Worm (Caenorhabditis elegans): Measurements from ENCODE around the gene R08C7.12.

R08C7.12 gene

ce11 chrIV:4484555-4484954, 35.0 kb downstream of the R08C7.12 start:
- TF ChIP-seq dve-1 (tag; optimal IDR thresholded peaks at IDR 0.05; ENCODE audit: insufficient read depth) = peak; percentile 45
- TF ChIP-seq lim-7 (GFP tag; IDR thresholded peaks at IDR 0.05) = no peak
- no peak for TF ChIP-seq nhr-6 (tag; optimal IDR thresholded peaks at IDR 0.05)
- TF ChIP-seq dmd-6 (GFP tag; IDR thresholded peaks at IDR 0.05) = peak; percentile 68
- TF ChIP-seq hlh-30 (tag; optimal IDR thresholded peaks at IDR 0.05; ENCODE audit: insufficient read depth) = peak; percentile 42
- TF ChIP-seq unc-39 (tag; optimal IDR thresholded peaks at IDR 0.05) = no peak
- no peak for TF ChIP-seq ceh-62 (tag; optimal IDR thresholded peaks at IDR 0.05)
- TF ChIP-seq pqm-1 (tag; optimal IDR thresholded peaks at IDR 0.05) = peak; percentile 70
- no peak for TF ChIP-seq nhr-42 (GFP tag; IDR thresholded peaks at IDR 0.05)
- TF ChIP-seq nhr-41 (GFP tag; IDR thresholded peaks at IDR 0.05) = no peak
- TF ChIP-seq tra-1 (GFP tag; IDR thresholded peaks at IDR 0.05) = no peak
- no peak for TF ChIP-seq daf-12 (tag; optimal IDR thresholded peaks at IDR 0.05)
- TF ChIP-seq ZK337.2 (GFP tag; IDR thresholded peaks at IDR 0.05) = no peak
- no peak for TF ChIP-seq snpc-4 (tag; optimal IDR thresholded peaks at IDR 0.05)
- TF ChIP-seq F44E2.7 (GFP tag; IDR thresholded peaks at IDR 0.05) = no peak
- no peak for TF ChIP-seq lin-29 (GFP tag; IDR thresholded peaks at IDR 0.05)
- TF ChIP-seq hmg-1.1 (GFP tag; IDR thresholded peaks at IDR 0.05) = no peak
- TF ChIP-seq unc-62 (GFP tag; optimal IDR thresholded peaks at IDR 0.05 in 1 of 2) = no peak
- no peak for TF ChIP-seq unc-62 (tag; optimal IDR thresholded peaks at IDR 0.05)
- no peak for TF ChIP-seq php-3 (GFP tag; IDR thresholded peaks at IDR 0.05)

DNA sequence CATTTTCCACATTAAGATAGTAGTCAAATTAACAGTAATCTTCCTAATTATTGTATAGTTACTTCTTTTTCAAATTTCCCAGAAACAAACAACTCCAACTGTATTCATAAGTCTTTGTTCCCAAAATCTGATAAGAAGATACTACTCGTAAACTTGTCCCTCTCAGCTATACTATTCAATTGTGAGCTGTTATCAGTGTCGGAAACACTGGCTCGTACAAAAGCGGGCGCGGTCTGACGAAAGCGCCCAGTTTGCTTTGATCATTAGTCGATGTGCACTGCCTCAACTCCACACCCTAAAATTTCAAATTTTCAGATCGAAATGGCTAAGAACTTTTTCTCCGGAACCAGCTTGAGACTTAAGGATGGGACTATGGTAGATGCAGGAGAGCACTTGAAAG, 37.2 kb downstream of the R08C7.12 start, which contains the start of gene trx-3:
trx-3 (plus strand) TSS at position 291 of the 400 bp plus-strand sequence.
- TF ChIP-seq unc-62 (GFP tag; optimal IDR thresholded peaks at IDR 0.05 in 1 of 2) (peak in 1 of 2 experiments; percentile 91), unc-62 (tag; optimal IDR thresholded peaks at IDR 0.05) (no peak), madf-9 (GFP tag; conservative IDR thresholded peaks at IDR 0.05) (no peak), hlh-11 (tag; optimal IDR thresholded peaks at IDR 0.05) (peak; percentile 71), ZK337.2 (GFP tag; IDR thresholded peaks at IDR 0.05) (no peak), mxl-3 (GFP tag; optimal IDR thresholded peaks at IDR 0.05) (no peak), snpc-1.2 (GFP tag; IDR thresholded peaks at IDR 0.05) (no peak), nhr-28 (tag; optimal IDR thresholded peaks at IDR 0.05) (peak; percentile 62), fos-1 (tag; optimal IDR thresholded peaks at IDR 0.05) (no peak), snpc-4 (tag; optimal IDR thresholded peaks at IDR 0.05) (no peak), pqm-1 (tag; optimal IDR thresholded peaks at IDR 0.05) (peak; percentile 75), dve-1 (tag; optimal IDR thresholded peaks at IDR 0.05; ENCODE audit: insufficient read depth) (peak; percentile 51), egl-43 (GFP tag; IDR thresholded peaks at IDR 0.05) (no peak), spr-1 (tag; optimal IDR thresholded peaks at IDR 0.05) (no peak), ceh-62 (tag; optimal IDR thresholded peaks at IDR 0.05) (no peak), madf-5 (GFP tag; IDR thresholded peaks at IDR 0.05) (no peak), daf-16 (GFP tag; optimal IDR thresholded peaks at IDR 0.05) (no peak), daf-16 (tag; optimal IDR thresholded peaks at IDR 0.05) (peak; percentile 50), dmd-6 (GFP tag; IDR thresholded peaks at IDR 0.05) (peak; percentile 42; the same call in 1 of the 2 replicates), zfp-2 (tag; optimal IDR thresholded peaks at IDR 0.05) (no peak), lin-29 (GFP tag; IDR thresholded peaks at IDR 0.05) (no peak), gei-8 (GFP tag; optimal IDR thresholded peaks at IDR 0.05) (no peak), aha-1 (tag) (peak; percentile 55), dmd-9 (GFP tag; IDR thresholded peaks at IDR 0.05) (no peak), nhr-6 (tag; optimal IDR thresholded peaks at IDR 0.05) (no peak)

DNA sequence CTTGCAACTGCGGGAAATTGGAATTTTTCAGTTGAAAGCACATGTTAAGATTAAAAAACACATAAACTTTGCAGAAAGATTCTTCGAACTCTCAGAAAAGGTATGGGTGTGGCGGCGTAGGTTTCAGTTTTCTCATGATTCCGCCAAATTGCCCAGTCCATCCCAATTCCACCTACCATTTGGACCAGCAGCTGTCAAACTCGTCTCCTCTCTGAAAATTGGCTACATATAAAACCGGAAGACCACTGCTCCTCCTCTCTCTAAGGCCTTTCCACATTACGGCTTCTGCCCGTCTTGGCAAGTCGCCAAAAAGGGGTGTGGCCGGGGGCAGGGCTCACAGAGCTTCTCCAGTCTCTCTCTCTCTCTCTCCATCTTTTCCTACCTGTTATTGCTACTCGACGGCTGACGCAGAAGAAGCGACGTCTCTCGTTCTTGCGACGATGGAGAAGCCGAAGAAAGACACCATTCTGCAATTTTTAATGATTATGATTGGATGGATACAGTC, 40.7 kb downstream of the R08C7.12 start, which contains the start of gene ZK180.7:
ZK180.7 (plus strand) TSS at position 395 of the 505 bp plus-strand sequence.
- TF ChIP-seq set-16 (GFP tag; IDR thresholded peaks at IDR 0.05) = peak; percentile 51
- peak in 1 of 2 experiments; percentile 61 for TF ChIP-seq unc-62 (GFP tag; optimal IDR thresholded peaks at IDR 0.05 in 1 of 2)
- no peak for TF ChIP-seq unc-62 (tag; optimal IDR thresholded peaks at IDR 0.05)
- no peak for TF ChIP-seq lin-29 (GFP tag; IDR thresholded peaks at IDR 0.05)
- no peak for TF ChIP-seq dmd-8 (GFP tag; IDR thresholded peaks at IDR 0.05)
- no peak for TF ChIP-seq nhr-11 (tag; optimal IDR thresholded peaks at IDR 0.05)

All from whole organism, L4 larva.